Fruit fly (Drosophila melanogaster) S2 (cell line): Measurements from ENCODE around the gene dan.

Source experiments
- CG8478 ChIP-seq: fragments of >200 bp; optimal IDR thresholded peaks from 2 replicates; lab custom pipeline; 2018
- CTCF ChIP-seq, 2 experiments: fragments of >200 bp; optimal IDR thresholded peaks; 2 replicates each; lab custom pipeline; 2018

- TF ChIP-seq CG8478 (no peak), CTCF (optimal IDR thresholded peaks at IDR 0.05; lab: Kevin White, UChicago) (no peak)
These were observed 24.0 kb downstream of the dan start, which contains the start of gene Cad96Ca for dm6 chr3R:25208042-25208766.
